Fruit fly (Drosophila melanogaster) whole organism, prepupa: Measurements from ENCODE around the gene bam.

Experiments used
- Blimp-1 ChIP-seq: fragments of 200-800 bp; sonication (Bioruptor generic); optimal IDR thresholded peaks from 3 replicates; lab custom pipeline; 2017; ENCODE audit warnings: missing biosample characterization, missing genetic modification characterization, mild to moderate bottlenecking, moderate library complexity, missing genetic modification reagents
- CG10631 ChIP-seq: fragments of 200-800 bp; sonication (Bioruptor generic); optimal IDR thresholded peaks from 2 replicates; lab custom pipeline; 2016; ENCODE audit warnings: missing biosample characterization, missing genetic modification characterization
- CG10669 ChIP-seq: fragments of 200-800 bp; sonication (Bioruptor generic); optimal IDR thresholded peaks from 3 replicates; lab custom pipeline; 2018; ENCODE audit warnings: missing biosample characterization, mild to moderate bottlenecking, missing genetic modification characterization, moderate library complexity
- CG11294 ChIP-seq: fragments of 200-800 bp; sonication (Bioruptor generic); IDR thresholded peaks from 2 replicates; pipeline ENCODE4 v1.3.6; 2022; ENCODE audit warnings: missing biosample characterization, missing genetic modification characterization
- CG11902 ChIP-seq: fragments of 200-800 bp; sonication (Bioruptor generic); optimal IDR thresholded peaks from 3 replicates; lab custom pipeline; 2016; ENCODE audit warnings: missing biosample characterization, missing genetic modification characterization
- CG1621 ChIP-seq: fragments of 200-800 bp; sonication (Bioruptor generic); optimal IDR thresholded peaks from 3 replicates; lab custom pipeline; 2018; ENCODE audit warnings: missing biosample characterization, mild to moderate bottlenecking, missing genetic modification characterization
- CG3032 ChIP-seq: fragments of 200-800 bp; optimal IDR thresholded peaks from 2 replicates; lab custom pipeline; 2019; ENCODE audit warnings: missing biosample characterization, mild to moderate bottlenecking, missing genetic modification characterization, moderate library complexity
- CG31627 ChIP-seq: fragments of 200-800 bp; sonication (Bioruptor generic); optimal IDR thresholded peaks from 3 replicates; lab custom pipeline; 2016; ENCODE audit warnings: missing biosample characterization, missing genetic modification characterization
- CG34406 ChIP-seq: fragments of 200-800 bp; sonication (Bioruptor generic); optimal IDR thresholded peaks from 3 replicates; lab custom pipeline; 2016; ENCODE audit warnings: missing biosample characterization, missing genetic modification characterization
- CG4318 ChIP-seq: fragments of 200-800 bp; sonication (Bioruptor generic); optimal IDR thresholded peaks from 3 replicates; lab custom pipeline; 2017; ENCODE audit warnings: missing biosample characterization, mild to moderate bottlenecking, missing genetic modification characterization
- CG6163 ChIP-seq: fragments of 200-800 bp; sonication (Bioruptor generic); IDR thresholded peaks from 3 replicates; pipeline ENCODE4 v1.3.6; 2022; ENCODE audit warnings: missing biosample characterization, missing genetic modification characterization
- CG6276 ChIP-seq: fragments of 200-800 bp; sonication (Bioruptor generic); optimal IDR thresholded peaks from 2 replicates; lab custom pipeline; 2017; ENCODE audit warnings: missing biosample characterization, mild to moderate bottlenecking, missing genetic modification characterization
- CG6808 ChIP-seq: fragments of 200-800 bp; sonication (Bioruptor generic); optimal IDR thresholded peaks from 3 replicates; lab custom pipeline; 2017; ENCODE audit warnings: missing biosample characterization, missing genetic modification characterization, mild to moderate bottlenecking, moderate library complexity, missing genetic modification reagents
- CG6854 ChIP-seq: fragments of 200-800 bp; sonication (Bioruptor generic); optimal IDR thresholded peaks from 2 replicates; lab custom pipeline; 2017; ENCODE audit warnings: missing biosample characterization, mild to moderate bottlenecking, missing genetic modification characterization
- CG8119 ChIP-seq: fragments of 200-800 bp; sonication (Bioruptor generic); IDR thresholded peaks from 3 replicates; pipeline ENCODE4 v1.3.6; 2022; ENCODE audit warnings: missing biosample characterization, missing genetic modification characterization
- CG8319 ChIP-seq: fragments of 200-800 bp; sonication (Bioruptor generic); optimal IDR thresholded peaks from 3 replicates; lab custom pipeline; 2016; ENCODE audit warnings: missing biosample characterization, missing genetic modification characterization
- CG8632 ChIP-seq: fragments of 200-800 bp; sonication (Bioruptor generic); optimal IDR thresholded peaks from 3 replicates; lab custom pipeline; 2016; ENCODE audit warnings: missing biosample characterization, missing genetic modification characterization
- CG9139 ChIP-seq: fragments of 200-800 bp; sonication (Bioruptor generic); optimal IDR thresholded peaks from 3 replicates; lab custom pipeline; 2017; ENCODE audit warnings: missing biosample characterization, mild to moderate bottlenecking, missing genetic modification characterization
- Eip75B ChIP-seq: fragments of 200-800 bp; sonication (Bioruptor generic); optimal IDR thresholded peaks from 3 replicates; lab custom pipeline; 2016; ENCODE audit warnings: missing biosample characterization, missing genetic modification characterization
- Eip93F ChIP-seq: fragments of 200-800 bp; sonication (Bioruptor generic); optimal IDR thresholded peaks from 2 replicates; lab custom pipeline; 2016; ENCODE audit warnings: missing biosample characterization, mild to moderate bottlenecking, missing genetic modification characterization
- Ets21C ChIP-seq: fragments of 200-800 bp; sonication (Bioruptor generic); optimal IDR thresholded peaks from 3 replicates; lab custom pipeline; 2016; ENCODE audit warnings: missing biosample characterization, missing genetic modification characterization
- Gug ChIP-seq: fragments of 200-800 bp; sonication (Bioruptor generic); IDR thresholded peaks from 2 replicates; pipeline ENCODE4 v1.3.6; 2022; ENCODE audit warnings: missing biosample characterization, missing genetic modification characterization
- Hr38 ChIP-seq: sonication (Bioruptor generic); optimal IDR thresholded peaks from 2 replicates; lab custom pipeline; 2016; ENCODE audit warnings: missing biosample characterization, missing genetic modification characterization
- Lpt ChIP-seq: fragments of 200-800 bp; sonication (Bioruptor generic); optimal IDR thresholded peaks from 3 replicates; lab custom pipeline; 2016; ENCODE audit warnings: missing biosample characterization, missing genetic modification characterization
- OdsH ChIP-seq: fragments of 200-800 bp; sonication (Bioruptor generic); optimal IDR thresholded peaks from 3 replicates; lab custom pipeline; 2016; ENCODE audit warnings: missing biosample characterization, missing genetic modification characterization
- Sox102F ChIP-seq: fragments of 200-800 bp; sonication (Bioruptor generic); optimal IDR thresholded peaks from 2 replicates; lab custom pipeline; 2016; ENCODE audit warnings: missing biosample characterization, mild to moderate bottlenecking, missing genetic modification characterization
- Sox14 ChIP-seq: fragments of 200-800 bp; sonication (Bioruptor generic); optimal IDR thresholded peaks from 3 replicates; lab custom pipeline; 2016; ENCODE audit warnings: missing biosample characterization, missing genetic modification characterization
- Sox15 ChIP-seq: fragments of 200-800 bp; sonication (Bioruptor generic); optimal IDR thresholded peaks from 3 replicates; lab custom pipeline; 2016; ENCODE audit warnings: missing biosample characterization, missing genetic modification characterization
- achi ChIP-seq: fragments of 200-800 bp; sonication (Bioruptor generic); optimal IDR thresholded peaks from 3 replicates; lab custom pipeline; 2016; ENCODE audit warnings: missing biosample characterization, missing genetic modification characterization
- cyc ChIP-seq: fragments of 200-800 bp; sonication (Bioruptor generic); optimal IDR thresholded peaks from 3 replicates; lab custom pipeline; 2016; ENCODE audit warnings: missing biosample characterization, missing genetic modification characterization
- dac ChIP-seq: fragments of 200-800 bp; sonication (Bioruptor generic); optimal IDR thresholded peaks from 2 replicates; lab custom pipeline; 2017; ENCODE audit warnings: missing biosample characterization, mild to moderate bottlenecking, missing genetic modification characterization
- dsx ChIP-seq: fragments of 200-800 bp; optimal IDR thresholded peaks from 3 replicates; lab custom pipeline; 2019; ENCODE audit warnings: missing biosample characterization, mild to moderate bottlenecking, missing genetic modification characterization, moderate library complexity; ENCODE audit not compliant: poor library complexity, severe bottlenecking
- eg ChIP-seq: fragments of 200-800 bp; sonication (Bioruptor generic); IDR thresholded peaks from 3 replicates; pipeline ENCODE4 v1.3.6; 2022; ENCODE audit warnings: missing biosample characterization, missing genetic modification characterization
- esn ChIP-seq: fragments of 200-800 bp; sonication (Bioruptor generic); optimal IDR thresholded peaks from 2 replicates; lab custom pipeline; 2016; ENCODE audit warnings: missing biosample characterization, mild to moderate bottlenecking, missing genetic modification characterization, moderate library complexity
- fd85E ChIP-seq: fragments of 200-800 bp; sonication (Bioruptor generic); optimal IDR thresholded peaks from 3 replicates; lab custom pipeline; 2016; ENCODE audit warnings: missing biosample characterization, missing genetic modification characterization
- fkh ChIP-seq: fragments of 200-800 bp; sonication (Bioruptor generic); optimal IDR thresholded peaks from 3 replicates; lab custom pipeline; 2017; ENCODE audit warnings: missing biosample characterization, mild to moderate bottlenecking, missing genetic modification characterization, moderate library complexity
- lz ChIP-seq: fragments of 200-800 bp; sonication (Bioruptor generic); optimal IDR thresholded peaks from 3 replicates; lab custom pipeline; 2016; ENCODE audit warnings: missing biosample characterization, missing genetic modification characterization
- net ChIP-seq: fragments of 200-800 bp; sonication (Bioruptor generic); optimal IDR thresholded peaks from 3 replicates; lab custom pipeline; 2016; ENCODE audit warnings: missing biosample characterization, missing genetic modification characterization
- salr ChIP-seq, 2 experiments: fragments of 200-800 bp; sonication (Bioruptor generic); optimal IDR thresholded peaks; 3 replicates each; lab custom pipeline; 2016 to 2018; ENCODE audit warnings: missing biosample characterization in 2 of 2, missing genetic modification characterization in 2 of 2, mild to moderate bottlenecking in 1 of 2
- spab ChIP-seq: fragments of 200-800 bp; sonication (Bioruptor generic); optimal IDR thresholded peaks from 2 replicates; lab custom pipeline; 2017; ENCODE audit warnings: missing biosample characterization, mild to moderate bottlenecking, missing genetic modification characterization, missing genetic modification reagents
- topi ChIP-seq: fragments of 200-800 bp; sonication (Bioruptor generic); optimal IDR thresholded peaks from 3 replicates; lab custom pipeline; 2016; ENCODE audit warnings: missing biosample characterization, missing genetic modification characterization
- vri ChIP-seq: fragments of 200-800 bp; sonication (Bioruptor generic); optimal IDR thresholded peaks from 3 replicates; lab custom pipeline; 2016; ENCODE audit warnings: missing biosample characterization, mild to moderate bottlenecking, missing genetic modification characterization

bam gene

dm6 chr3R:25258628-25259240, 13.8 kb upstream of the bam start, which contains the start of gene CG11857 (continued):
- TF ChIP-seq CG6808 (GFP tag; lab: Kevin White, UChicago) (no peak), fd85E (GFP tag; lab: Kevin White, UChicago) (no peak), salr (GFP tag; optimal IDR thresholded peaks at IDR 0.05; lab: Kevin White, UChicago) (peak in 1 of 2 experiments; percentile 93), CG4318 (GFP tag; lab: Kevin White, UChicago) (no peak), spab (GFP tag; lab: Kevin White, UChicago) (no peak), Blimp-1 (peak; percentile 86), Sox15 (GFP tag; lab: Kevin White, UChicago) (peak; percentile 96), CG6163 (GFP tag; lab: Robert Waterston, UW) (peak; percentile 98), CG31627 (GFP tag; lab: Kevin White, UChicago) (peak; percentile 98), CG10669 (peak; percentile 94), fkh (GFP tag; lab: Kevin White, UChicago) (peak; percentile 86), CG8632 (GFP tag; lab: Kevin White, UChicago) (peak; percentile 92), Ets21C (GFP tag; lab: Kevin White, UChicago) (peak; percentile 97), CG11902 (peak; percentile 96), CG8319 (GFP tag; lab: Kevin White, UChicago) (peak; percentile 93), Eip75B (GFP tag; lab: Kevin White, UChicago) (peak; percentile 95), CG9139 (GFP tag; lab: Kevin White, UChicago) (no peak), CG3032 (peak; percentile 98), cyc (GFP tag; lab: Kevin White, UChicago) (peak; percentile 97), CG1621 (tag; lab: Kevin White, UChicago) (peak; percentile 93), Gug (GFP tag; lab: Robert Waterston, UW) (peak; percentile 98)
- TF ChIP-seq, all 60 proteins: peak for 52

DNA sequence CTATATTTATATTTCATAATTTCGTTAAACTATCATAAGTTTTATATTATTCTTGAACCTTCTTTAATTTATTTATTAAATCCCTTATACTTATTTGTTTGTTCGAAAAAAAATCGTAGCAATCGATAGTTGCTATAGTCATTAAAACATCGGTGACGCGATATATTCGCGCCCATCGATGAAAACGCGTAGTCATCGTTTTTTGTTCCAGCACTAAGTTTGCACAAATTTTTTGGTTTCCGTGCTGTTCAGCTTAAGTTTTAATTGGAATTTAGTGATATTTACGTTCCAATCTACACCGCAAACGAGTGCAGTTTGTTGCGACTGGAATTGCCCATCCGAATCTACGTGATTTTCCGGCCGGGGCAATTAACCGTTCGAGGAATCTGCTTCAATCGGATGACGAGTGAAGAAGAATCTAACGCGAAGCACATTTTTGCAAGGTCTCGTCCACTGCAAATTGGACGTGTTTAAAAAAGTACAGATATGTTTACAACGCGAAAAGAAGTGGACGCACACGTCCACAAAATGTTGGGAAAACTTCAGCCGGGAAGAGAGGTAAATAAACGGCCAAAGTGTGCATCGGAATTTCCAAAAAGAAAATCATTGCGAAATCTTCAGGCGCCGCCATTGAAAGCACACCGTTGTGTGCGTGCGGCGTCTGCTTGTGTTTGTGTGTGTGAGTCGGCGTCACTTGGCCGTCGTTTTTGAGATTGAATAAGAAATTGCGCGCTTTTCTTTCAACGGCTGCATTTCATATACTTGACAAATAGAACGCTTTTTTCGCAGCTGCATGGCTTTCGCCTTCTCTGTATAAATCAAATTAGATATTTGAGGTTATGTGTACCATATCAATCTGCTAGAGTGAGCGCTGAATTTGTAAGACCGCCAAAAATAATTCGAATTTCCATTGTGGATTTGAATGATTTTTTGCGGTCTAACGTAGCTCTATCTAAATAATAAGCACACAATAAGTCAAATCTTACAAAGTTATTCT, 4.5 kb upstream of the bam start, which contains the start of gene Nup358:
Gene Nup358, plus strand, starts transcription at position 204 of the 997 bp plus-strand sequence.
- TF ChIP-seq CG11294 (GFP tag; lab: Robert Waterston, UW) (no peak), Sox102F (GFP tag; lab: Kevin White, UChicago) (no peak), CG6163 (GFP tag; lab: Robert Waterston, UW) (no peak), esn (GFP tag; lab: Kevin White, UChicago) (peak; percentile 37), CG31627 (GFP tag; lab: Kevin White, UChicago) (peak; percentile 4), CG9139 (GFP tag; lab: Kevin White, UChicago) (no peak), OdsH (no peak), CG34406 (no peak)

- TF ChIP-seq salr (GFP tag; optimal IDR thresholded peaks at IDR 0.05; lab: Kevin White, UChicago) (peak in 1 of 2 experiments; percentile 98), dac (GFP tag; lab: Kevin White, UChicago) (peak; percentile 91), CG11294 (GFP tag; lab: Robert Waterston, UW) (peak; percentile 77), achi (GFP tag; lab: Kevin White, UChicago) (peak; percentile 93), Blimp-1 (peak; percentile 90), Hr38 (GFP tag; lab: Kevin White, UChicago) (no peak), Sox14 (GFP tag; lab: Kevin White, UChicago) (peak; percentile 91), CG6276 (no peak), vri (peak; percentile 96), OdsH (peak; percentile 92), esn (GFP tag; lab: Kevin White, UChicago) (peak; percentile 98), CG3032 (peak; percentile 88), Gug (GFP tag; lab: Robert Waterston, UW) (peak; percentile 77), Lpt (GFP tag; lab: Kevin White, UChicago) (no peak), CG8119 (peak; percentile 57; the same call in 2 of the 3 replicates), net (GFP tag; lab: Kevin White, UChicago) (peak; percentile 96), CG6854 (GFP tag; lab: Kevin White, UChicago) (peak; percentile 98), dsx (GFP tag; lab: Kevin White, UChicago) (peak; percentile 74), CG8632 (GFP tag; lab: Kevin White, UChicago) (peak; percentile 89), eg (GFP tag; lab: Robert Waterston, UW) (peak; percentile 93), topi (peak; percentile 95), CG8319 (GFP tag; lab: Kevin White, UChicago) (peak; percentile 95), Sox102F (GFP tag; lab: Kevin White, UChicago) (peak; percentile 95), Eip93F (no peak), lz (peak; percentile 98), CG10631 (peak; percentile 88)
These were observed 2.5 kb upstream of the bam start, which contains the start of the genes RpS27 and Nup37 for dm6 chr3R:25247379-25247869. Gene RpS27 (minus strand): TSS chr3R:25247514. Gene Nup37 (plus strand): TSS chr3R:25247658.
